Worm (Caenorhabditis elegans) whole organism, L4 larva: ENCODE data around the gene C05G5.5.
A peak's percentile ranks its signal among the peaks of the same experiment; 100 is the strongest.

Experiments used
- aha-1 ChIP-seq: fragments of 150-350 bp; peaks from one replicate; lab custom pipeline; 2014; ENCODE audit warnings: missing biosample characterization, missing genetic modification characterization
- aly-2 ChIP-seq: sonication (generic microtip); optimal IDR thresholded peaks from 2 replicates; lab custom pipeline; 2018; ENCODE audit warnings: missing biosample characterization, missing genetic modification characterization
- ceh-20 ChIP-seq: fragments of 200-800 bp; sonication (Bioruptor generic); IDR thresholded peaks from 2 replicates; pipeline ENCODE4 v1.3.6; 2022; ENCODE audit warnings: missing genetic modification reagents, missing genetic modification characterization, missing compliant biosample characterization
- ceh-28 ChIP-seq: fragments of 150-350 bp; optimal IDR thresholded peaks from 2 replicates; lab custom pipeline; 2014; ENCODE audit warnings: missing biosample characterization, missing genetic modification reagents, missing genetic modification characterization
- ces-1 ChIP-seq: fragments of 150-350 bp; sonication (generic microtip); optimal IDR thresholded peaks from 4 replicates; lab custom pipeline; 2014; ENCODE audit warnings: missing biosample characterization, missing genetic modification reagents, missing genetic modification characterization
- ctbp-1 ChIP-seq: fragments of 200-800 bp; sonication (Bioruptor generic); IDR thresholded peaks from 2 replicates; pipeline ENCODE4 v1.3.6; 2022; ENCODE audit warnings: missing genetic modification reagents, missing genetic modification characterization, missing compliant biosample characterization
- daf-16 ChIP-seq, 3 experiments: sonication (generic microtip); optimal IDR thresholded peaks; 2 replicates each; lab custom pipeline; 2016 to 2017; ENCODE audit warnings: missing genetic modification characterization in 3 of 3, missing genetic modification reagents in 3 of 3, mild to moderate bottlenecking in 2 of 3, missing compliant biosample characterization in 2 of 3, missing biosample characterization in 1 of 3, moderate library complexity in 1 of 3
- daf-8 ChIP-seq: fragments of 200-800 bp; sonication (Bioruptor generic); IDR thresholded peaks from 2 replicates; pipeline ENCODE4 v1.3.6; 2022; ENCODE audit warnings: missing genetic modification characterization, missing compliant biosample characterization
- dmd-6 ChIP-seq: fragments of 200-800 bp; sonication (Bioruptor generic); IDR thresholded peaks from 2 replicates; pipeline ENCODE4 v1.3.6; 2022; ENCODE audit warnings: missing genetic modification reagents, missing genetic modification characterization, missing compliant biosample characterization
- dmd-8 ChIP-seq: fragments of 200-800 bp; sonication (Bioruptor generic); IDR thresholded peaks from 2 replicates; pipeline ENCODE4 v1.3.6; 2022; ENCODE audit warnings: missing genetic modification characterization, missing compliant biosample characterization
- duxl-1 ChIP-seq: sonication (generic microtip); optimal IDR thresholded peaks from 2 replicates; lab custom pipeline; 2016; ENCODE audit warnings: mild to moderate bottlenecking, missing genetic modification characterization, moderate library complexity, missing compliant biosample characterization; ENCODE audit not compliant: poor library complexity
- dve-1 ChIP-seq: sonication (generic microtip); optimal IDR thresholded peaks from 2 replicates; lab custom pipeline; 2017; ENCODE audit warnings: antibody characterized with exemption, mild to moderate bottlenecking, missing genetic modification characterization, missing compliant biosample characterization; ENCODE audit not compliant: insufficient read depth
- egl-27 ChIP-seq: sonication (generic microtip); optimal IDR thresholded peaks from 3 replicates; lab custom pipeline; 2017; ENCODE audit warnings: missing biosample characterization, missing genetic modification reagents, missing genetic modification characterization
- egl-43 ChIP-seq: fragments of 200-800 bp; sonication (Bioruptor generic); IDR thresholded peaks from 2 replicates; pipeline ENCODE4 v1.3.6; 2022; ENCODE audit warnings: missing genetic modification reagents, missing genetic modification characterization, missing compliant biosample characterization
- hlh-11 ChIP-seq: fragments of 200-800 bp; sonication (Bioruptor generic); optimal IDR thresholded peaks from 2 replicates; lab custom pipeline; 2018; ENCODE audit warnings: mild to moderate bottlenecking, missing genetic modification characterization, missing compliant biosample characterization
- lin-38 ChIP-seq: fragments of 200-800 bp; sonication (Bioruptor generic); IDR thresholded peaks from 2 replicates; pipeline ENCODE4 v1.3.6; 2022; ENCODE audit warnings: missing genetic modification reagents, missing genetic modification characterization, missing compliant biosample characterization
- lsy-2 ChIP-seq, 2 experiments: fragments of 150-350 bp in 1 of 2; sonication (generic microtip) in 1 of 2; optimal IDR thresholded peaks; 2 replicates each; lab custom pipeline; 2014 to 2017; ENCODE audit warnings: missing biosample characterization in 2 of 2, missing genetic modification characterization in 2 of 2
- nhr-102 ChIP-seq: sonication (generic microtip); optimal IDR thresholded peaks from 2 replicates; lab custom pipeline; 2016; ENCODE audit warnings: mild to moderate bottlenecking, missing genetic modification characterization, moderate library complexity, missing compliant biosample characterization
- nhr-111 ChIP-seq: fragments of 200-800 bp; sonication (Bioruptor generic); optimal IDR thresholded peaks from 2 replicates; lab custom pipeline; 2018; ENCODE audit warnings: mild to moderate bottlenecking, missing genetic modification characterization, missing compliant biosample characterization
- nhr-25 ChIP-seq: sonication (generic microtip); optimal IDR thresholded peaks from 2 replicates; lab custom pipeline; 2017; ENCODE audit warnings: missing genetic modification characterization, mild to moderate bottlenecking, missing compliant biosample characterization, antibody characterized with exemption, moderate library complexity, borderline replicate concordance; ENCODE audit not compliant: insufficient read depth
- nhr-28 ChIP-seq: fragments of 150-350 bp; optimal IDR thresholded peaks from 2 replicates; lab custom pipeline; 2014; ENCODE audit warnings: missing biosample characterization, missing genetic modification characterization
- nhr-41 ChIP-seq: fragments of 200-800 bp; sonication (Bioruptor generic); IDR thresholded peaks from 2 replicates; pipeline ENCODE4 v1.3.6; 2022; ENCODE audit warnings: missing genetic modification reagents, missing genetic modification characterization, missing compliant biosample characterization
- nhr-48 ChIP-seq: sonication (generic microtip); optimal IDR thresholded peaks from 2 replicates; lab custom pipeline; 2016; ENCODE audit warnings: mild to moderate bottlenecking, missing genetic modification characterization, missing compliant biosample characterization
- nhr-76 ChIP-seq: fragments of 150-350 bp; optimal IDR thresholded peaks from 2 replicates; lab custom pipeline; 2014; ENCODE audit warnings: missing biosample characterization, missing genetic modification characterization
- nhr-77 ChIP-seq: fragments of 150-350 bp; optimal IDR thresholded peaks from 2 replicates; lab custom pipeline; 2014; ENCODE audit warnings: missing biosample characterization, missing genetic modification characterization
- pha-4 ChIP-seq, 2 experiments: fragments of 150-350 bp in 1 of 2; fragments of 200-800 bp in 1 of 2; sonication (Bioruptor generic) in 1 of 2; IDR thresholded peaks in 1 of 2; optimal IDR thresholded peaks in 1 of 2; 2 replicates each; pipeline versions ENCODE4 v1.3.6 to Lab custom; 2014 to 2022; ENCODE audit warnings: missing genetic modification characterization in 2 of 2, missing genetic modification reagents in 2 of 2, missing biosample characterization in 1 of 2, missing compliant biosample characterization in 1 of 2
- php-3 ChIP-seq: fragments of 200-800 bp; sonication (Bioruptor generic); IDR thresholded peaks from 2 replicates; pipeline ENCODE4 v1.3.6; 2022; ENCODE audit warnings: missing genetic modification reagents, missing genetic modification characterization, missing compliant biosample characterization
- pqm-1 ChIP-seq: sonication (generic microtip); optimal IDR thresholded peaks from 2 replicates; lab custom pipeline; 2017; ENCODE audit warnings: missing biosample characterization, missing genetic modification characterization
- rbr-2 ChIP-seq: sonication (generic microtip); optimal IDR thresholded peaks from 2 replicates; lab custom pipeline; 2016; ENCODE audit warnings: missing genotype, missing genetic modification characterization, missing compliant biosample characterization
- sdz-12 ChIP-seq: fragments of 200-800 bp; sonication (Bioruptor generic); optimal IDR thresholded peaks from 2 replicates; lab custom pipeline; 2018; ENCODE audit warnings: mild to moderate bottlenecking, missing genetic modification characterization, missing compliant biosample characterization
- set-16 ChIP-seq: fragments of 200-800 bp; sonication (Bioruptor generic); IDR thresholded peaks from 2 replicates; pipeline ENCODE4 v1.3.6; 2022; ENCODE audit warnings: missing genetic modification reagents, missing genetic modification characterization, missing compliant biosample characterization
- spr-1 ChIP-seq: sonication (generic microtip); optimal IDR thresholded peaks from 2 replicates; lab custom pipeline; 2016; ENCODE audit warnings: mild to moderate bottlenecking, missing genetic modification characterization, missing compliant biosample characterization
- tag-97 ChIP-seq: fragments of 200-800 bp; sonication (Bioruptor generic); IDR thresholded peaks from 2 replicates; pipeline ENCODE4 v1.3.6; 2022; ENCODE audit warnings: missing genetic modification characterization, missing compliant biosample characterization
- unc-39 ChIP-seq: sonication (generic microtip); optimal IDR thresholded peaks from 2 replicates; lab custom pipeline; 2017; ENCODE audit warnings: missing biosample characterization, missing genetic modification characterization
- unc-62 ChIP-seq, 3 experiments: fragments of 150-350 bp in 1 of 3; sonication (generic microtip); optimal IDR thresholded peaks in 2 of 3; peaks in 1 of 3; 1 replicate in 1 of 3; 2 replicates in 2 of 3; lab custom pipeline; 2014 to 2017; ENCODE audit warnings: missing biosample characterization in 3 of 3, missing genetic modification characterization in 3 of 3, missing genetic modification reagents in 3 of 3, missing genotype in 1 of 3
- vab-7 ChIP-seq: fragments of 200-800 bp; sonication (Bioruptor generic); IDR thresholded peaks from 2 replicates; pipeline ENCODE4 v1.3.6; 2022; ENCODE audit warnings: missing genetic modification reagents, missing genetic modification characterization, missing compliant biosample characterization
- zfp-3 ChIP-seq: fragments of 200-800 bp; sonication (Bioruptor generic); conservative IDR thresholded peaks from 2 replicates; pipeline ENCODE4 v1.3.6; 2022; ENCODE audit warnings: missing genetic modification reagents, missing genetic modification characterization, missing compliant biosample characterization

Gene C05G5.5

DNA sequence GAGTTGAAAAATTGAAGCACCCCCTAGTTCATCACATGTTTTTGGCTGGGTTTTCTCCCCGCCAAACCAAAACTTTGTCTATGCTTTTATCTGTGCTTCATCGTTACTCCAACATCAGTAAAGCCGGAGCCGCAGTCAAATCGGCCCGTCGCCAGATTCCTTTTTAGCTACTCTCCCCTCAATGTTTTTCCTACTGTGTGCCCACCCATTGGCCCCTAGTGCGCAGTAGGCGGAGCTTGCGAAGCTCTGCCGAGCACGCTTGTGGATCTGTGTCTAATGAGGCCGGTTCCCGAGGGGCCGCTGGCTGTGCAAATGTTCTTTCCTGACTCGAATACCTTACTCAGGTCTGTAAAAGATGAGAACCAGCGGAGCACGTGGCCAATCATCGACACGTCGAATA is 15.4 kb upstream of the C05G5.5 start:
- 0 out of 2 replicates have a peak, but pooled peaks have one; percentile 15 for TF ChIP-seq egl-43
- peak; percentile 54; the same call in 1 of the 2 replicates for TF ChIP-seq set-16
- 0 out of 2 replicates have a peak, but pooled peaks have one; percentile 13 for TF ChIP-seq ctbp-1 (GFP tag; lab: Robert Waterston, UW)
- TF ChIP-seq zfp-3, result no peak
- TF ChIP-seq vab-7, result peak; percentile 41; the same call in 1 of the 2 replicates
- no peak for TF ChIP-seq egl-27 (tag; lab: Kevin White, UChicago)
- TF ChIP-seq ceh-20, result peak; percentile 39; the same call in 1 of the 2 replicates
- TF ChIP-seq unc-62 (GFP tag; optimal IDR thresholded peaks at IDR 0.05 in 1 of 2; lab: Kevin White, UChicago), result peak in 1 of 2 experiments; percentile 15
- TF ChIP-seq unc-62 (tag; optimal IDR thresholded peaks at IDR 0.05; lab: Kevin White, UChicago), result no peak

DNA sequence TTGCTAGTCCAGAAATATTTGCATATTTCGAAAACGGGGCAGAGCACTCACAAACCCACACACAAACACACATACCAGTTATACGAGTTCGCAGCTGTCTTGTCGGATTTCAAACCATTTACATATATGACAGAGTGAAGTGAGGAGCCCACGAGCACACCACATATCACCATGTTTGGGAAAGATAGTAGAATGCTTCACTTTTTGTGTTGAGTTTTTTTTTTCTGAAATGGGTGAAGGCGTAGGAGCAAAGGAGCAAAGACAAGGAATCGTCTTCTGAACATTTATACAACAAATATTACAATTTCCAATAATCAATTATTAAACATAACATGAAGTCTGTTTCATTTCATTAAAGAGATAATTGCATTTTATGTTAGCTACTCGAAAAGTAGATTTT is 14.3 kb upstream of the C05G5.5 start:
- no peak for TF ChIP-seq nhr-25
- TF ChIP-seq nhr-76 (tag; lab: Kevin White, UChicago), result no peak
- peak in 1 of 2 experiments; percentile 93 for TF ChIP-seq unc-62 (GFP tag; optimal IDR thresholded peaks at IDR 0.05 in 1 of 2; lab: Kevin White, UChicago)
- TF ChIP-seq unc-62 (tag; optimal IDR thresholded peaks at IDR 0.05; lab: Kevin White, UChicago), result no peak
- TF ChIP-seq sdz-12, result no peak

DNA sequence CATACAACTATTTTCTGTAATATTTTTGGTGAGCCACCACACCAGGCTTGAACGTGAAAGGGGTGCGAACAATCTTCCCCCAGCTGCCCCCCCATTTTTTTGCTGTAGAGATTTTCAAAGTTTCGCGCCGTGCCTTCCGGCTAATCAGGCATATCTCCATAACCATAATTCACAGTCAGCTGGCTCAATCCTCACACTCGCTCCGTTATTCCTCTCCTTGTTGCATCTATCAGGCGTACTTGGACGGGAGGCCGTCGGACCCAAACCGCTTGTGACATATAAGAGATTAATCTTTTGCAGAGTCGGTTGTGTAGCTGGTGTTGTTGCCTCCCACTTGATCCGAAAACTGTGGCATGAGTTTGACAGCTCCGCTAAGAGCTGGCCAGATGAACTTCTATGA is 12.3 kb upstream of the C05G5.5 start, which contains the start of gene unc-3:
unc-3 (plus strand) TSS at position 301 of the 400 bp plus-strand sequence.
- TF ChIP-seq nhr-41 (GFP tag; lab: Robert Waterston, UW) (no peak), php-3 (0 out of 2 replicates have a peak, but pooled peaks have one; percentile 10), pha-4 (GFP tag; IDR thresholded peaks at IDR 0.05; lab: Robert Waterston, UW) (no peak), pha-4 (tag; optimal IDR thresholded peaks at IDR 0.05; lab: Kevin White, UChicago) (no peak), aha-1 (no peak), duxl-1 (tag; lab: Kevin White, UChicago) (no peak), nhr-102 (tag; lab: Kevin White, UChicago) (no peak)

DNA sequence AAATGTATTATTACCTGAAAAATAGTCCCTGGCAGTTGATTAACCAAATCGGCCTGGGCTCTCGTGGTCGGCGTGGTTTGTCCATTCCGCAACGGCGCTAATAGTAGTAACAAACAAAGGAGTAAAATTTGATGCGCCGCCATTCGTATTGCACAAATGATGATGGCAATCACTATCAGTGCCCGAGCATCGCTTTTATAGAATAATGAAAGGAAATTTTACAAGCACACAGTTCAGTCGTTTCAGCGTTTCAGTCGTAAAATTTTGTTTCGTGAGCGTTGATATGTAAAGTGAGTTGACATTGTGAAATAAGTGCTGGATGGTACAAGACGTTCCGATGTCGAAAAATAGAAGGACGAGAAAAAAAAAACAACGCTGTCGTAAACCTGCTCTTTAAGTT is 10.8 kb upstream of the C05G5.5 start, which contains the start of gene Y16B4A.2:
Y16B4A.2 (minus strand) TSS at position 170 of the 400 bp plus-strand sequence.
- TF ChIP-seq dmd-6 (GFP tag; lab: Robert Waterston, UW) (peak; percentile 39; the same call in 1 of the 2 replicates), daf-8 (GFP tag; lab: Robert Waterston, UW) (no peak), nhr-28 (tag; lab: Kevin White, UChicago) (peak; percentile 27), hlh-11 (tag; lab: Kevin White, UChicago) (peak; percentile 10), php-3 (peak; percentile 70; the same call in 1 of the 2 replicates), pqm-1 (tag; lab: Kevin White, UChicago) (peak; percentile 46), tag-97 (GFP tag; lab: Robert Waterston, UW) (no peak)

DNA sequence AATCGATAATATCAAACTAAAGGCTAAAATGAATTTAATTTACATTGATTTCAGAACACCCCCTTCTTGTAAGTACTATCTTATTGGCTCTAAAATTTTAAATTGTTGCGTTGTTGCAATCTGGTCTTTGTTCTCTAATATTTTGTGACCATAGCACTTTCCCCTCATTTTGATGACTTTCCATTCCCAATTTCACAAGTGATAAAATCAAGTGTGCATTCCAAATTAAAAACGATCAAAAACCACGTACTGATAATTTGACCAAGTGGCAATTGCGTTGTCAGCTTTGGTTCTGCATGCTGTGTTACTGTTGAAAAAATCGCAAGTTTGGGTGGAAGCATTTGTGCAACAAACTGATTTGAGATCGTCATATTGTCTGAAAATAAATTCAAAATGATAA is 9.4 kb upstream of the C05G5.5 start:
- TF ChIP-seq dve-1, result peak; percentile 1
- TF ChIP-seq ces-1 (GFP tag; lab: Kevin White, UChicago), result no peak
- no peak for TF ChIP-seq lin-38 (GFP tag; lab: Robert Waterston, UW)
- no peak for TF ChIP-seq lsy-2 (tag; optimal IDR thresholded peaks at IDR 0.05; lab: Kevin White, UChicago)
- no peak for TF ChIP-seq nhr-111
- TF ChIP-seq dmd-6 (GFP tag; lab: Robert Waterston, UW), result peak; percentile 52
- peak; percentile 63 for TF ChIP-seq aha-1
- peak; percentile 65 for TF ChIP-seq pqm-1 (tag; lab: Kevin White, UChicago)
- TF ChIP-seq nhr-28 (tag; lab: Kevin White, UChicago), result peak; percentile 40
- TF ChIP-seq hlh-11 (tag; lab: Kevin White, UChicago), result peak; percentile 6

DNA sequence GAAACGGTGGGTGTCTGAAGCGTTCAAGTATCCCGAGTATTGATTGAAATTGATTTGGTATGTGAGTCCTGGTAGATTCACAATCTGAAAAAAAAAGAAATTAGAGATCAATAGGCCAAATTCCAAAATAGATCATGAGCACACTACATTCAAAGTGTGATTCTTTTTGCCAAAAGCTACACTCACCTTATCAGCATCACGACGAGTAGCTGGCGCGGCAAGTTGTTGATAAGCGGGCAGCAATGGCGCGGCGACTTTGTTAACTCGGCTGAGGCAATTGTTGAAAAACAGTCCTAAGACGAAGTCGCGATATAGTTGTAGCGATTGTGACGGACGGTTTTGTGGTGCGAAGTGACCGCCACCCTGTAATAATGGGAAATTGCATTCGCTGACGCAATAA is 8.1 kb upstream of the C05G5.5 start:
- TF ChIP-seq pha-4 (GFP tag; IDR thresholded peaks at IDR 0.05; lab: Robert Waterston, UW), result no peak
- no peak for TF ChIP-seq pha-4 (tag; optimal IDR thresholded peaks at IDR 0.05; lab: Kevin White, UChicago)
- TF ChIP-seq rbr-2 (tag; lab: Kevin White, UChicago), result no peak
- TF ChIP-seq nhr-77, result no peak
- no peak for TF ChIP-seq egl-43
- no peak for TF ChIP-seq aly-2 (tag; lab: Kevin White, UChicago)
- no peak for TF ChIP-seq nhr-48
- peak; percentile 31 for TF ChIP-seq dve-1
- TF ChIP-seq daf-16 (GFP tag; optimal IDR thresholded peaks at IDR 0.05; lab: Kevin White, UChicago), result no peak
- peak; percentile 65 for TF ChIP-seq daf-16 (tag; optimal IDR thresholded peaks at IDR 0.05; lab: Kevin White, UChicago)
- TF ChIP-seq unc-39 (tag; lab: Kevin White, UChicago), result no peak
- no peak for TF ChIP-seq dmd-8 (GFP tag; lab: Robert Waterston, UW)
- no peak for TF ChIP-seq nhr-76 (tag; lab: Kevin White, UChicago)
- TF ChIP-seq unc-62 (GFP tag; optimal IDR thresholded peaks at IDR 0.05 in 1 of 2; lab: Kevin White, UChicago), result peak in 1 of 2 experiments; percentile 94
- TF ChIP-seq unc-62 (tag; optimal IDR thresholded peaks at IDR 0.05; lab: Kevin White, UChicago), result no peak
- no peak for TF ChIP-seq ceh-28 (tag; lab: Kevin White, UChicago)
- TF ChIP-seq hlh-11 (tag; lab: Kevin White, UChicago), result peak; percentile 56
- TF ChIP-seq pqm-1 (tag; lab: Kevin White, UChicago), result peak; percentile 73
- TF ChIP-seq nhr-25, result no peak
- TF ChIP-seq spr-1 (tag; lab: Kevin White, UChicago), result no peak
